Worm (Caenorhabditis elegans): Measurements from ENCODE around the gene btb-16.

ce11 chrII:3327104-3327503 is 30.4 kb downstream of the btb-16 start, which contains the start of gene Y46D2A.3:
- no peak for TF ChIP-seq elt-3 (tag; optimal IDR thresholded peaks at IDR 0.05)
- TF ChIP-seq aly-2 (tag; optimal IDR thresholded peaks at IDR 0.05): no peak
- TF ChIP-seq pax-3 (tag; optimal IDR thresholded peaks at IDR 0.05): no peak
- no peak for TF ChIP-seq unc-30 (tag; optimal IDR thresholded peaks at IDR 0.05)
- TF ChIP-seq pqm-1 (tag; optimal IDR thresholded peaks at IDR 0.05): no peak
- no peak for TF ChIP-seq lin-13 (GFP tag; optimal IDR thresholded peaks at IDR 0.05)

All from whole organism, L1 larva.